Fruit fly (Drosophila melanogaster) whole organism, embryonic: ENCODE data around the gene jv.
A peak's percentile ranks its signal among the peaks of the same experiment; 100 is the strongest.

ENCODE experiments used
- Abd-B ChIP-seq: fragments of 200-800 bp; sonication (Bioruptor generic); optimal IDR thresholded peaks from 2 replicates; lab custom pipeline; 2018; ENCODE audit warnings: missing biosample characterization, mild to moderate bottlenecking, missing genetic modification characterization, moderate library complexity
- Aef1 ChIP-seq: fragments of 200-800 bp; sonication (Bioruptor generic); IDR thresholded peaks from 3 replicates; pipeline ENCODE4 v1.3.6; 2022; ENCODE audit warnings: missing biosample characterization, missing genetic modification characterization
- Blimp-1 ChIP-seq: fragments of 200-800 bp; sonication (Bioruptor generic); optimal IDR thresholded peaks from 3 replicates; lab custom pipeline; 2018; ENCODE audit warnings: missing biosample characterization, missing genetic modification characterization, mild to moderate bottlenecking, moderate library complexity, missing genetic modification reagents
- C15 ChIP-seq: fragments of 200-800 bp; sonication (Bioruptor generic); IDR thresholded peaks from 3 replicates; pipeline ENCODE4 v1.3.6; 2022; ENCODE audit warnings: missing biosample characterization, missing genetic modification characterization
- CG11456 ChIP-seq: fragments of 200-800 bp; sonication (Bioruptor generic); IDR thresholded peaks from 3 replicates; pipeline ENCODE4 v1.3.6; 2022; ENCODE audit warnings: missing biosample characterization, missing genetic modification characterization
- CG12942 ChIP-seq: fragments of 200-800 bp; sonication (Bioruptor generic); optimal IDR thresholded peaks from 3 replicates; lab custom pipeline; 2016; ENCODE audit warnings: missing biosample characterization, missing genetic modification characterization
- CG13287 ChIP-seq: fragments of 200-800 bp; sonication (Bioruptor generic); IDR thresholded peaks from 2 replicates; pipeline ENCODE4 v1.3.6; 2022; ENCODE audit warnings: missing biosample characterization, missing genetic modification characterization; ENCODE audit not compliant: partially characterized antibody
- CG15011 ChIP-seq: fragments of 200-800 bp; sonication (Bioruptor generic); optimal IDR thresholded peaks from 3 replicates; lab custom pipeline; 2018; ENCODE audit warnings: missing biosample characterization, mild to moderate bottlenecking, missing genetic modification characterization
- CG17568 ChIP-seq: fragments of 200-800 bp; sonication (Bioruptor generic); optimal IDR thresholded peaks from 2 replicates; lab custom pipeline; 2018; ENCODE audit warnings: missing biosample characterization, mild to moderate bottlenecking, missing genetic modification characterization, moderate library complexity
- CG17802 ChIP-seq: fragments of 200-800 bp; sonication (Bioruptor generic); optimal IDR thresholded peaks from 2 replicates; lab custom pipeline; 2018; ENCODE audit warnings: missing biosample characterization, mild to moderate bottlenecking, missing genetic modification characterization, moderate library complexity
- CG17912 ChIP-seq: fragments of 200-800 bp; sonication (Bioruptor generic); optimal IDR thresholded peaks from 2 replicates; lab custom pipeline; 2018; ENCODE audit warnings: missing biosample characterization, mild to moderate bottlenecking, missing genetic modification characterization
- CG18011 ChIP-seq: fragments of 200-800 bp; sonication (Bioruptor generic); optimal IDR thresholded peaks from 2 replicates; lab custom pipeline; 2017; ENCODE audit warnings: missing biosample characterization, missing genetic modification characterization, mild to moderate bottlenecking, moderate library complexity, missing genotype
- CG18262 ChIP-seq: fragments of 200-800 bp; optimal IDR thresholded peaks from 3 replicates; lab custom pipeline; 2019; ENCODE audit warnings: missing biosample characterization, mild to moderate bottlenecking, missing genetic modification characterization, moderate library complexity
- CG2120 ChIP-seq: fragments of 200-800 bp; sonication (Bioruptor generic); optimal IDR thresholded peaks from 3 replicates; lab custom pipeline; 2016; ENCODE audit warnings: missing biosample characterization, missing genetic modification characterization
- CG2202 ChIP-seq: fragments of 200-800 bp; sonication (Bioruptor generic); optimal IDR thresholded peaks from 2 replicates; lab custom pipeline; 2018; ENCODE audit warnings: missing biosample characterization, mild to moderate bottlenecking, missing genetic modification characterization
- CG30431 ChIP-seq: fragments of 200-800 bp; sonication (Bioruptor generic); optimal IDR thresholded peaks from 2 replicates; lab custom pipeline; 2017; ENCODE audit warnings: missing biosample characterization, missing genetic modification characterization
- CG32532 ChIP-seq: fragments of 200-800 bp; sonication (Bioruptor generic); IDR thresholded peaks from 2 replicates; pipeline ENCODE4 v1.3.6; 2022; ENCODE audit warnings: missing biosample characterization, missing genetic modification characterization
- CG6689 ChIP-seq: fragments of 200-800 bp; sonication (Bioruptor generic); IDR thresholded peaks from 2 replicates; pipeline ENCODE4 v1.3.6; 2022; ENCODE audit warnings: missing biosample characterization, missing genetic modification characterization
- CG7745 ChIP-seq: fragments of 200-800 bp; sonication (Bioruptor generic); optimal IDR thresholded peaks from 2 replicates; lab custom pipeline; 2018; ENCODE audit warnings: missing biosample characterization, mild to moderate bottlenecking, missing genetic modification characterization, moderate library complexity
- CG8089 ChIP-seq: fragments of 200-800 bp; sonication (Bioruptor generic); optimal IDR thresholded peaks from 3 replicates; lab custom pipeline; 2016; ENCODE audit warnings: missing biosample characterization, missing genetic modification characterization
- CG8765 ChIP-seq: fragments of 200-800 bp; sonication (Bioruptor generic); IDR thresholded peaks from 2 replicates; pipeline ENCODE4 v1.3.6; 2022; ENCODE audit warnings: missing biosample characterization, missing genetic modification characterization
- CG8924 ChIP-seq: fragments of 200-800 bp; optimal IDR thresholded peaks from 3 replicates; lab custom pipeline; 2019; ENCODE audit warnings: missing biosample characterization, mild to moderate bottlenecking, missing genetic modification characterization, moderate library complexity
- Dip3 ChIP-seq: fragments of 200-800 bp; sonication (Bioruptor generic); optimal IDR thresholded peaks from 3 replicates; lab custom pipeline; 2016; ENCODE audit warnings: missing biosample characterization, missing genetic modification characterization
- Dll ChIP-seq: fragments of 200-800 bp; sonication (Bioruptor generic); IDR thresholded peaks from 4 replicates; pipeline ENCODE4 v1.3.6; 2022; ENCODE audit warnings: missing biosample characterization, missing genetic modification characterization; ENCODE audit not compliant: partially characterized antibody
- Dp ChIP-seq: fragments of 200-800 bp; sonication (Bioruptor generic); optimal IDR thresholded peaks from 2 replicates; lab custom pipeline; 2018; ENCODE audit warnings: missing biosample characterization, mild to moderate bottlenecking, missing genetic modification characterization, moderate library complexity
- Lim3 ChIP-seq: fragments of 200-800 bp; sonication (Bioruptor generic); IDR thresholded peaks from 2 replicates; pipeline ENCODE4 v1.3.6; 2022; ENCODE audit warnings: missing biosample characterization, missing genetic modification characterization
- Mad ChIP-seq: fragments of 200-800 bp; sonication (Bioruptor generic); optimal IDR thresholded peaks from 2 replicates; lab custom pipeline; 2016; ENCODE audit warnings: missing biosample characterization, missing genetic modification characterization
- Nf-YA ChIP-seq: fragments of 200-800 bp; sonication (Bioruptor generic); IDR thresholded peaks from 2 replicates; pipeline ENCODE4 v1.3.6; 2022; ENCODE audit warnings: missing biosample characterization, missing genetic modification characterization
- Scr ChIP-seq: fragments of 200-800 bp; sonication (Bioruptor generic); IDR thresholded peaks from 2 replicates; pipeline ENCODE4 v1.3.6; 2022; ENCODE audit warnings: missing biosample characterization, missing genetic modification characterization; ENCODE audit not compliant: partially characterized antibody
- Six4 ChIP-seq: fragments of 200-800 bp; sonication (Bioruptor generic); optimal IDR thresholded peaks from 2 replicates; lab custom pipeline; 2016; ENCODE audit warnings: missing biosample characterization, missing genetic modification characterization
- Taf1 ChIP-seq: fragments of 200-800 bp; sonication (Bioruptor generic); IDR thresholded peaks from 2 replicates; pipeline ENCODE4 v1.3.6; 2022; ENCODE audit warnings: missing biosample characterization, missing genetic modification characterization
- Xbp1 ChIP-seq: fragments of 200-800 bp; sonication (Bioruptor generic); optimal IDR thresholded peaks from 3 replicates; lab custom pipeline; 2016; ENCODE audit warnings: missing biosample characterization, mild to moderate bottlenecking, missing genetic modification characterization
- YL-1 ChIP-seq: fragments of 200-800 bp; sonication (Bioruptor generic); optimal IDR thresholded peaks from 3 replicates; lab custom pipeline; 2017; ENCODE audit warnings: missing biosample characterization, mild to moderate bottlenecking, missing genetic modification characterization
- ac ChIP-seq: fragments of 200-800 bp; sonication (Bioruptor generic); optimal IDR thresholded peaks from 3 replicates; lab custom pipeline; 2017; ENCODE audit warnings: missing biosample characterization, mild to moderate bottlenecking, missing genetic modification characterization
- amos ChIP-seq: fragments of 200-800 bp; sonication (Bioruptor generic); IDR thresholded peaks from 2 replicates; pipeline ENCODE4 v1.3.6; 2022; ENCODE audit warnings: missing biosample characterization, missing genetic modification characterization; ENCODE audit not compliant: partially characterized antibody
- ase ChIP-seq: fragments of 200-800 bp; sonication (Bioruptor generic); IDR thresholded peaks from 3 replicates; pipeline ENCODE4 v1.3.6; 2022; ENCODE audit warnings: missing biosample characterization, missing genetic modification characterization
- bab2 ChIP-seq: fragments of 200-800 bp; sonication (Bioruptor generic); optimal IDR thresholded peaks from 2 replicates; lab custom pipeline; 2016; ENCODE audit warnings: missing biosample characterization, missing genetic modification characterization
- chinmo ChIP-seq: fragments of 200-800 bp; sonication (Bioruptor generic); IDR thresholded peaks from 4 replicates; pipeline ENCODE4 v1.3.6; 2022; ENCODE audit warnings: missing biosample characterization, missing genetic modification characterization; ENCODE audit not compliant: partially characterized antibody
- dan ChIP-seq: fragments of 200-800 bp; sonication (Bioruptor generic); IDR thresholded peaks from 2 replicates; pipeline ENCODE4 v1.3.6; 2022; ENCODE audit warnings: missing biosample characterization, missing genetic modification characterization
- dmrt99B ChIP-seq: fragments of 200-800 bp; sonication (Bioruptor generic); optimal IDR thresholded peaks from 2 replicates; lab custom pipeline; 2018; ENCODE audit warnings: missing biosample characterization, mild to moderate bottlenecking, missing genetic modification characterization, moderate library complexity
- exex ChIP-seq: fragments of 200-800 bp; sonication (Bioruptor generic); optimal IDR thresholded peaks from 4 replicates; lab custom pipeline; 2018; ENCODE audit warnings: missing biosample characterization, mild to moderate bottlenecking, missing genetic modification characterization, moderate library complexity
- fu2 ChIP-seq: fragments of 200-800 bp; sonication (Bioruptor generic); optimal IDR thresholded peaks from 2 replicates; lab custom pipeline; 2016; ENCODE audit warnings: missing biosample characterization, missing genetic modification characterization
- her ChIP-seq: fragments of 200-800 bp; sonication (Bioruptor generic); optimal IDR thresholded peaks from 2 replicates; lab custom pipeline; 2016; ENCODE audit warnings: missing biosample characterization, missing genetic modification characterization
- hth ChIP-seq: fragments of >200 bp; optimal IDR thresholded peaks from 2 replicates; lab custom pipeline; 2017; ENCODE audit warnings: inconsistent platforms
- inv ChIP-seq: fragments of 200-800 bp; sonication (Bioruptor generic); IDR thresholded peaks from 2 replicates; pipeline ENCODE4 v1.3.6; 2022; ENCODE audit warnings: missing biosample characterization, missing genetic modification characterization; ENCODE audit not compliant: partially characterized antibody
- lilli ChIP-seq: fragments of 200-800 bp; sonication (Bioruptor generic); optimal IDR thresholded peaks from 3 replicates; lab custom pipeline; 2016; ENCODE audit warnings: missing biosample characterization, missing genetic modification characterization
- lov ChIP-seq, 2 experiments: fragments of 200-800 bp in 1 of 2; fragments of >200 bp in 1 of 2; sonication (Bioruptor generic) in 1 of 2; IDR thresholded peaks in 1 of 2; optimal IDR thresholded peaks in 1 of 2; 2 replicates in 1 of 2; 3 replicates in 1 of 2; pipeline versions ENCODE4 v1.3.6 to Lab custom; 2017 to 2022; ENCODE audit warnings: missing biosample characterization in 1 of 2, missing genetic modification characterization in 1 of 2
- rib ChIP-seq: fragments of 200-800 bp; sonication (Bioruptor generic); IDR thresholded peaks from 2 replicates; pipeline ENCODE4 v1.3.6; 2022; ENCODE audit warnings: missing biosample characterization, missing genetic modification characterization
- sob ChIP-seq: fragments of 200-800 bp; sonication (Bioruptor generic); IDR thresholded peaks from 2 replicates; pipeline ENCODE4 v1.3.6; 2022; ENCODE audit warnings: missing biosample characterization, missing genetic modification characterization
- tll ChIP-seq, 2 experiments: fragments of 200-800 bp in 1 of 2; fragments of >200 bp in 1 of 2; sonication (Bioruptor generic) in 1 of 2; optimal IDR thresholded peaks; 2 replicates each; lab custom pipeline; 2017 to 2019; ENCODE audit warnings: missing biosample characterization in 2 of 2, missing genetic modification characterization in 2 of 2, mild to moderate bottlenecking in 1 of 2, moderate library complexity in 1 of 2

Gene jv

DNA sequence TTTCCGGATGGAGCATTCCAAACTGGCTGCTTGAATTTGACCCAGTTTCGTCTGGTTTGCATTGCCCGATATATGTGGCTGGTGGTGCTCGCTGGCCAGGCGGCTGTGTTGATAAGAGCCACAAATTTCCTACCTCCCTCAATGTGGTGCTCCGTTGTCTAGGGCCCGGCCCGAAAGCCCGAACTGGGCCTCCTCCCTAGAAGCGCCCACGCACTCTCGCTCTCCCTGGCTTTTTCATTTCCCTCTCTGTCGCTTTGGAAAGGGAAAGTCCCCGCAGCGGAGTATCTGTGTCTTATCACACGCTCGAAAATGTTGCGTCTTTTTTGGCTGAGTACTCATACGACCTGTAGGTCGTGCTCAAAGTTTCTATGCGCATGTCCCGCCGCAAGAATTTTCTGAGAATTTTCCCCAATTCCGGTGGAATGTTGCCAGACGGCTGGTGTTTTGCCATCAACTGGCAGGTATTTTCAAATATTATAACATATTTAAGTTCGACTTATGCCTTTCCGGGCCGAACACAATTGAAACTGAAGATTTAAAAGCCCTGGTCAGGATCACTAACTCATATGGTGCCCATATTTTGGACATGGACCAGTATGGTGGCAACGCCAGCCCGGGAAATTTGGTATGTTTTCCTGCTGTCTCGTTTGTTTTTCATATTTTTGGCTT is 19.7 kb upstream of the jv start, which contains the start of gene axed (continued):
- TF ChIP-seq tll (GFP tag; optimal IDR thresholded peaks at IDR 0.05; lab: Kevin White, UChicago) (no peak), Xbp1 (GFP tag; lab: Kevin White, UChicago) (peak; percentile 42), amos (GFP tag; lab: Robert Waterston, UW) (no peak), Lim3 (GFP tag; lab: Robert Waterston, UW) (no peak), exex (tag; lab: Kevin White, UChicago) (no peak), inv (GFP tag; lab: Robert Waterston, UW) (no peak), lov (optimal IDR thresholded peaks at IDR 0.05; lab: Kevin White, UChicago) (no peak), lov (GFP tag; IDR thresholded peaks at IDR 0.05; lab: Robert Waterston, UW) (no peak), CG8765 (GFP tag; lab: Robert Waterston, UW) (no peak), lilli (GFP tag; lab: Kevin White, UChicago) (peak; percentile 34), Aef1 (GFP tag; lab: Robert Waterston, UW) (no peak), YL-1 (GFP tag; lab: Kevin White, UChicago) (no peak), CG11456 (GFP tag; lab: Robert Waterston, UW) (no peak), her (GFP tag; lab: Kevin White, UChicago) (no peak), CG18262 (tag; lab: Kevin White, UChicago) (no peak), CG15011 (GFP tag; lab: Kevin White, UChicago) (peak; percentile 14), CG8089 (GFP tag; lab: Kevin White, UChicago) (no peak), CG18011 (GFP tag; lab: Kevin White, UChicago) (no peak), Nf-YA (GFP tag; lab: Robert Waterston, UW) (no peak), CG7745 (tag; lab: Kevin White, UChicago) (no peak), Dip3 (GFP tag; lab: Kevin White, UChicago) (peak; percentile 47), Six4 (GFP tag; lab: Kevin White, UChicago) (no peak), fu2 (GFP tag; lab: Kevin White, UChicago) (no peak), CG8924 (tag; lab: Kevin White, UChicago) (no peak), hth (no peak), bab2 (GFP tag; lab: Kevin White, UChicago) (peak; percentile 15), CG2120 (peak; percentile 45), Mad (GFP tag; lab: Kevin White, UChicago) (no peak), Taf1 (GFP tag; lab: Robert Waterston, UW) (no peak), Blimp-1 (GFP tag; lab: Kevin White, UChicago) (peak; percentile 90), CG6689 (GFP tag; lab: Robert Waterston, UW) (no peak), CG13287 (no peak), CG30431 (GFP tag; lab: Kevin White, UChicago) (no peak), Dll (GFP tag; lab: Robert Waterston, UW) (no peak), CG2202 (no peak), dan (GFP tag; lab: Robert Waterston, UW) (no peak), chinmo (GFP tag; lab: Robert Waterston, UW) (no peak), dmrt99B (tag; lab: Kevin White, UChicago) (no peak), ac (GFP tag; lab: Kevin White, UChicago) (no peak), rib (GFP tag; lab: Robert Waterston, UW) (no peak), C15 (GFP tag; lab: Robert Waterston, UW) (no peak), CG17802 (tag; lab: Kevin White, UChicago) (no peak), ase (GFP tag; lab: Robert Waterston, UW) (no peak), CG32532 (0 out of 2 replicates have a peak, but pooled peaks have one; percentile 27), CG12942 (GFP tag; lab: Kevin White, UChicago) (no peak), Dp (GFP tag; lab: Kevin White, UChicago) (peak; percentile 18), CG17568 (GFP tag; lab: Kevin White, UChicago) (no peak), Scr (GFP tag; lab: Robert Waterston, UW) (no peak), Abd-B (GFP tag; lab: Kevin White, UChicago) (no peak), CG17912 (GFP tag; lab: Kevin White, UChicago) (no peak), sob (GFP tag; lab: Robert Waterston, UW) (no peak; the same call in 1 of the 2 replicates)
